Fruit fly (Drosophila melanogaster) whole organism, embryonic: ENCODE results near the gene mRpS11.

Experiments used
- ATbp ChIP-seq: fragments of 200-800 bp; sonication (Bioruptor generic); optimal IDR thresholded peaks from 2 replicates; lab custom pipeline; 2017; ENCODE audit warnings: missing biosample characterization, mild to moderate bottlenecking, missing genetic modification characterization, missing genetic modification reagents
- CG11247 ChIP-seq: fragments of 200-800 bp; sonication (Bioruptor generic); IDR thresholded peaks from 2 replicates; pipeline ENCODE4 v1.3.6; 2022; ENCODE audit warnings: missing biosample characterization, missing genetic modification characterization
- CG12104 ChIP-seq: fragments of 200-800 bp; sonication (Bioruptor generic); optimal IDR thresholded peaks from 3 replicates; lab custom pipeline; 2016; ENCODE audit warnings: missing biosample characterization, missing genetic modification characterization
- CG15073 ChIP-seq: fragments of 200-800 bp; sonication (Bioruptor generic); optimal IDR thresholded peaks from 2 replicates; lab custom pipeline; 2016; ENCODE audit warnings: missing biosample characterization, missing genetic modification characterization
- CG1529 ChIP-seq: fragments of 200-800 bp; sonication (Bioruptor generic); optimal IDR thresholded peaks from 3 replicates; lab custom pipeline; 2018; ENCODE audit warnings: missing biosample characterization, missing genetic modification characterization
- CG15514 ChIP-seq: fragments of 200-800 bp; sonication (Bioruptor generic); optimal IDR thresholded peaks from 3 replicates; lab custom pipeline; 2017; ENCODE audit warnings: missing biosample characterization, missing genetic modification characterization, mild to moderate bottlenecking, moderate library complexity, missing genetic modification reagents
- CG15601 ChIP-seq: fragments of 200-800 bp; sonication (Bioruptor generic); optimal IDR thresholded peaks from 3 replicates; lab custom pipeline; 2019; ENCODE audit warnings: missing biosample characterization, mild to moderate bottlenecking, missing genetic modification characterization, moderate library complexity
- CG16779 ChIP-seq: fragments of 200-800 bp; sonication (Bioruptor generic); IDR thresholded peaks from 2 replicates; pipeline ENCODE4 v1.3.6; 2022; ENCODE audit warnings: missing biosample characterization, missing genetic modification characterization
- CG17361 ChIP-seq: fragments of 200-800 bp; sonication (Bioruptor generic); IDR thresholded peaks from 3 replicates; pipeline ENCODE4 v1.3.6; 2022; ENCODE audit warnings: missing biosample characterization, missing genetic modification characterization
- CG17802 ChIP-seq: fragments of 200-800 bp; sonication (Bioruptor generic); optimal IDR thresholded peaks from 2 replicates; lab custom pipeline; 2018; ENCODE audit warnings: missing biosample characterization, mild to moderate bottlenecking, missing genetic modification characterization, moderate library complexity
- CG3065 ChIP-seq: fragments of 200-800 bp; sonication (Bioruptor generic); optimal IDR thresholded peaks from 2 replicates; lab custom pipeline; 2016; ENCODE audit warnings: missing biosample characterization, missing genetic modification characterization
- CG3995 ChIP-seq: fragments of 200-800 bp; sonication (Bioruptor generic); optimal IDR thresholded peaks from 3 replicates; lab custom pipeline; 2016; ENCODE audit warnings: missing biosample characterization, missing genetic modification characterization
- CG4404 ChIP-seq: fragments of 200-800 bp; sonication (Bioruptor generic); IDR thresholded peaks from 2 replicates; pipeline ENCODE4 v1.3.6; 2022; ENCODE audit warnings: missing biosample characterization, missing genetic modification characterization
- CG6175 ChIP-seq: fragments of 200-800 bp; sonication (Bioruptor generic); IDR thresholded peaks from 3 replicates; pipeline ENCODE4 v1.3.6; 2022; ENCODE audit warnings: missing biosample characterization, missing genetic modification characterization
- CG6765 ChIP-seq: fragments of 200-800 bp; sonication (Bioruptor generic); optimal IDR thresholded peaks from 3 replicates; lab custom pipeline; 2017; ENCODE audit warnings: missing biosample characterization, mild to moderate bottlenecking, missing genetic modification characterization
- CG7357 ChIP-seq: fragments of 200-800 bp; sonication (Bioruptor generic); IDR thresholded peaks from 3 replicates; pipeline ENCODE4 v1.3.6; 2022; ENCODE audit warnings: missing biosample characterization, missing genetic modification characterization
- CG7928 ChIP-seq: fragments of 200-800 bp; sonication (Bioruptor generic); optimal IDR thresholded peaks from 2 replicates; lab custom pipeline; 2017; ENCODE audit warnings: missing biosample characterization, mild to moderate bottlenecking, missing genetic modification characterization
- CG9609 ChIP-seq: fragments of 200-800 bp; sonication (Bioruptor generic); optimal IDR thresholded peaks from 3 replicates; lab custom pipeline; 2016; ENCODE audit warnings: missing biosample characterization, missing genetic modification characterization
- CG9727 ChIP-seq: fragments of 200-800 bp; sonication (Bioruptor generic); optimal IDR thresholded peaks from 3 replicates; lab custom pipeline; 2017; ENCODE audit warnings: missing biosample characterization, mild to moderate bottlenecking, missing genetic modification characterization
- CG9932 ChIP-seq: fragments of 200-800 bp; sonication (Bioruptor generic); IDR thresholded peaks from 2 replicates; pipeline ENCODE4 v1.3.6; 2022; ENCODE audit warnings: missing biosample characterization, missing genetic modification characterization
- D19A ChIP-seq: fragments of 200-800 bp; optimal IDR thresholded peaks from 3 replicates; lab custom pipeline; 2019; ENCODE audit warnings: missing biosample characterization, mild to moderate bottlenecking, missing genetic modification characterization, moderate library complexity
- Doc3 ChIP-seq: fragments of 200-800 bp; sonication (Bioruptor generic); IDR thresholded peaks from 3 replicates; pipeline ENCODE4 v1.3.6; 2022; ENCODE audit warnings: missing biosample characterization, missing genetic modification characterization; ENCODE audit not compliant: partially characterized antibody
- Dp ChIP-seq: fragments of 200-800 bp; sonication (Bioruptor generic); optimal IDR thresholded peaks from 2 replicates; lab custom pipeline; 2018; ENCODE audit warnings: missing biosample characterization, mild to moderate bottlenecking, missing genetic modification characterization, moderate library complexity
- ERR ChIP-seq: fragments of 200-800 bp; sonication (Bioruptor generic); optimal IDR thresholded peaks from 2 replicates; lab custom pipeline; 2016; ENCODE audit warnings: missing biosample characterization, missing genetic modification characterization
- Fer1 ChIP-seq: fragments of 200-800 bp; sonication (Bioruptor generic); optimal IDR thresholded peaks from 2 replicates; lab custom pipeline; 2017; ENCODE audit warnings: missing biosample characterization, mild to moderate bottlenecking, missing genetic modification characterization
- HLH54F ChIP-seq: fragments of 200-800 bp; sonication (Bioruptor generic); optimal IDR thresholded peaks from 3 replicates; lab custom pipeline; 2016; ENCODE audit warnings: missing biosample characterization, missing genetic modification characterization
- MESR4 ChIP-seq: fragments of 200-800 bp; sonication (Bioruptor generic); optimal IDR thresholded peaks from 2 replicates; lab custom pipeline; 2018; ENCODE audit warnings: missing biosample characterization, mild to moderate bottlenecking, missing genetic modification characterization, moderate library complexity
- MTF-1 ChIP-seq: fragments of 200-800 bp; sonication (Bioruptor generic); optimal IDR thresholded peaks from 2 replicates; lab custom pipeline; 2018; ENCODE audit warnings: missing biosample characterization, mild to moderate bottlenecking, missing genetic modification characterization, borderline replicate concordance
- Mad ChIP-seq: fragments of 200-800 bp; sonication (Bioruptor generic); optimal IDR thresholded peaks from 2 replicates; lab custom pipeline; 2016; ENCODE audit warnings: missing biosample characterization, missing genetic modification characterization
- Neu2 ChIP-seq: fragments of 200-800 bp; sonication (Bioruptor generic); optimal IDR thresholded peaks from 3 replicates; lab custom pipeline; 2016; ENCODE audit warnings: missing biosample characterization, missing genetic modification characterization, borderline replicate concordance
- Nf-YA ChIP-seq: fragments of 200-800 bp; sonication (Bioruptor generic); IDR thresholded peaks from 2 replicates; pipeline ENCODE4 v1.3.6; 2022; ENCODE audit warnings: missing biosample characterization, missing genetic modification characterization
- NfI ChIP-seq: fragments of 200-800 bp; sonication (Bioruptor generic); optimal IDR thresholded peaks from 3 replicates; lab custom pipeline; 2018; ENCODE audit warnings: missing biosample characterization, mild to moderate bottlenecking, missing genetic modification characterization, moderate library complexity
- Ravus ChIP-seq: fragments of 200-800 bp; sonication (Bioruptor generic); IDR thresholded peaks from 2 replicates; pipeline ENCODE4 v1.3.6; 2022; ENCODE audit warnings: missing biosample characterization, missing genetic modification characterization
- bcd ChIP-seq: fragments of 200-800 bp; sonication (Bioruptor generic); optimal IDR thresholded peaks from 2 replicates; lab custom pipeline; 2017; ENCODE audit warnings: missing biosample characterization, mild to moderate bottlenecking, missing genetic modification characterization
- crol ChIP-seq: fragments of 200-800 bp; sonication (Bioruptor generic); IDR thresholded peaks from 2 replicates; pipeline ENCODE4 v1.3.6; 2022; ENCODE audit warnings: missing biosample characterization, missing genetic modification characterization
- eyg ChIP-seq: fragments of 200-800 bp; sonication (Bioruptor generic); optimal IDR thresholded peaks from 3 replicates; lab custom pipeline; 2016; ENCODE audit warnings: missing biosample characterization, missing genetic modification characterization
- gcm ChIP-seq: fragments of 200-800 bp; sonication (Bioruptor generic); optimal IDR thresholded peaks from 2 replicates; lab custom pipeline; 2019; ENCODE audit warnings: missing biosample characterization, mild to moderate bottlenecking, missing genetic modification characterization, moderate library complexity
- h ChIP-seq: fragments of >200 bp; optimal IDR thresholded peaks from 2 replicates; lab custom pipeline; 2017
- hbn ChIP-seq: fragments of 200-800 bp; sonication (Bioruptor generic); IDR thresholded peaks from 2 replicates; pipeline ENCODE4 v1.3.6; 2022; ENCODE audit warnings: missing biosample characterization, missing genetic modification characterization; ENCODE audit not compliant: partially characterized antibody
- hth ChIP-seq: fragments of >200 bp; optimal IDR thresholded peaks from 2 replicates; lab custom pipeline; 2017; ENCODE audit warnings: inconsistent platforms
- ind ChIP-seq: fragments of 200-800 bp; sonication (Bioruptor generic); optimal IDR thresholded peaks from 3 replicates; lab custom pipeline; 2016; ENCODE audit warnings: missing biosample characterization, missing genetic modification characterization
- kah ChIP-seq: fragments of 200-800 bp; sonication (Bioruptor generic); optimal IDR thresholded peaks from 2 replicates; lab custom pipeline; 2018; ENCODE audit warnings: missing biosample characterization, mild to moderate bottlenecking, missing genetic modification characterization
- lab ChIP-seq: fragments of 200-800 bp; sonication (Bioruptor generic); optimal IDR thresholded peaks from 3 replicates; lab custom pipeline; 2017; ENCODE audit warnings: missing biosample characterization, missing genetic modification characterization, mild to moderate bottlenecking, moderate library complexity, missing genetic modification reagents
- lmd ChIP-seq: fragments of 200-800 bp; sonication (Bioruptor generic); IDR thresholded peaks from 2 replicates; pipeline ENCODE4 v1.3.6; 2022; ENCODE audit warnings: missing biosample characterization, missing genetic modification characterization
- lov ChIP-seq, 2 experiments: fragments of 200-800 bp in 1 of 2; fragments of >200 bp in 1 of 2; sonication (Bioruptor generic) in 1 of 2; IDR thresholded peaks in 1 of 2; optimal IDR thresholded peaks in 1 of 2; 2 replicates in 1 of 2; 3 replicates in 1 of 2; pipeline versions ENCODE4 v1.3.6 to Lab custom; 2017 to 2022; ENCODE audit warnings: missing biosample characterization in 1 of 2, missing genetic modification characterization in 1 of 2
- mld ChIP-seq: fragments of 200-800 bp; sonication (Bioruptor generic); IDR thresholded peaks from 3 replicates; pipeline ENCODE4 v1.3.6; 2022; ENCODE audit warnings: missing biosample characterization, missing genetic modification characterization; ENCODE audit not compliant: partially characterized antibody
- onecut ChIP-seq: fragments of 200-800 bp; sonication (Bioruptor generic); IDR thresholded peaks from 2 replicates; pipeline ENCODE4 v1.3.6; 2022; ENCODE audit warnings: missing biosample characterization, missing genetic modification characterization
- sna ChIP-seq: fragments of 200-800 bp; sonication (Bioruptor generic); IDR thresholded peaks from 2 replicates; pipeline ENCODE4 v1.3.6; 2022; ENCODE audit warnings: missing biosample characterization, missing genetic modification characterization; ENCODE audit not compliant: partially characterized antibody
- sug ChIP-seq: fragments of 200-800 bp; optimal IDR thresholded peaks from 2 replicates; lab custom pipeline; 2019; ENCODE audit warnings: missing biosample characterization, mild to moderate bottlenecking, missing genetic modification characterization, moderate library complexity
- trh ChIP-seq: fragments of 200-800 bp; sonication (Bioruptor generic); optimal IDR thresholded peaks from 2 replicates; lab custom pipeline; 2016; ENCODE audit warnings: missing biosample characterization, missing genetic modification characterization
- wdn ChIP-seq: fragments of 200-800 bp; sonication (Bioruptor generic); IDR thresholded peaks from 2 replicates; pipeline ENCODE4 v1.3.6; 2022; ENCODE audit warnings: missing biosample characterization, missing genetic modification characterization
- wek ChIP-seq: fragments of 200-800 bp; sonication (Bioruptor generic); optimal IDR thresholded peaks from 3 replicates; lab custom pipeline; 2018; ENCODE audit warnings: missing biosample characterization, mild to moderate bottlenecking, missing genetic modification characterization, moderate library complexity

Gene mRpS11

dm6 chr3R:17115668-17116067, 43.1 kb downstream of the mRpS11 start (continued):
- no peak for TF ChIP-seq CG16779
- no peak for TF ChIP-seq h (lab: Kevin White, UChicago)
- no peak for TF ChIP-seq CG3995 (GFP tag; lab: Kevin White, UChicago)
- TF ChIP-seq Neu2, result no peak
- no peak for TF ChIP-seq wdn
- no peak for TF ChIP-seq trh (GFP tag; lab: Kevin White, UChicago)
- TF ChIP-seq Fer1, result peak; percentile 58
- no peak for TF ChIP-seq CG7357
- TF ChIP-seq Ravus (GFP tag; lab: Robert Waterston, UW), result no peak
- TF ChIP-seq Nf-YA, result no peak
- TF ChIP-seq CG15073 (GFP tag; lab: Kevin White, UChicago), result no peak
- no peak for TF ChIP-seq ind (GFP tag; lab: Kevin White, UChicago)
- TF ChIP-seq crol (GFP tag; lab: Robert Waterston, UW), result no peak
- no peak for TF ChIP-seq hbn (GFP tag; lab: Robert Waterston, UW)
- peak; percentile 48 for TF ChIP-seq sug (tag; lab: Kevin White, UChicago)
- no peak for TF ChIP-seq CG11247 (GFP tag; lab: Robert Waterston, UW)
- TF ChIP-seq CG7928 (GFP tag; lab: Kevin White, UChicago), result no peak
- TF ChIP-seq Doc3 (GFP tag; lab: Robert Waterston, UW), result no peak
- peak; percentile 17 for TF ChIP-seq eyg (GFP tag; lab: Kevin White, UChicago)
- TF ChIP-seq CG9609, result no peak
- TF ChIP-seq sna (GFP tag; lab: Robert Waterston, UW), result no peak
- peak; percentile 50 for TF ChIP-seq ATbp (GFP tag; lab: Kevin White, UChicago)
- peak; percentile 73 for TF ChIP-seq lab (GFP tag; lab: Kevin White, UChicago)
- no peak for TF ChIP-seq NfI
- no peak for TF ChIP-seq CG17802 (tag; lab: Kevin White, UChicago)
- no peak for TF ChIP-seq Dp
- peak; percentile 27 for TF ChIP-seq CG6765
- no peak for TF ChIP-seq lmd (GFP tag; lab: Robert Waterston, UW)
- TF ChIP-seq ERR, result no peak
- TF ChIP-seq HLH54F, result no peak
- peak; percentile 62 for TF ChIP-seq CG15601 (tag; lab: Kevin White, UChicago)
- no peak for TF ChIP-seq hth (lab: Kevin White, UChicago)
- no peak for TF ChIP-seq mld
- TF ChIP-seq CG17361, result no peak
- no peak for TF ChIP-seq D19A (tag; lab: Kevin White, UChicago)
- TF ChIP-seq CG3065 (GFP tag; lab: Kevin White, UChicago), result no peak
- no peak for TF ChIP-seq Mad (GFP tag; lab: Kevin White, UChicago)
- peak; percentile 21 for TF ChIP-seq CG9727 (GFP tag; lab: Kevin White, UChicago)
- peak; percentile 17 for TF ChIP-seq MTF-1 (GFP tag; lab: Kevin White, UChicago)
- peak; percentile 15; the same call in 1 of the 2 replicates for TF ChIP-seq onecut (GFP tag; lab: Robert Waterston, UW)
- no peak for TF ChIP-seq CG6175 (GFP tag; lab: Robert Waterston, UW)
- TF ChIP-seq CG12104 (GFP tag; lab: Kevin White, UChicago), result no peak
- TF ChIP-seq bcd (GFP tag; lab: Kevin White, UChicago), result no peak
- no peak for TF ChIP-seq CG4404 (GFP tag; lab: Robert Waterston, UW)
- peak; percentile 17 for TF ChIP-seq CG15514 (GFP tag; lab: Kevin White, UChicago)
- no peak for TF ChIP-seq MESR4
- TF ChIP-seq gcm (GFP tag; lab: Kevin White, UChicago), result peak; percentile 58
- TF ChIP-seq wek, result peak; percentile 31
- peak; percentile 35 for TF ChIP-seq CG1529 (GFP tag; lab: Kevin White, UChicago)
- TF ChIP-seq CG9932 (GFP tag; lab: Robert Waterston, UW), result no peak
- TF ChIP-seq lov (optimal IDR thresholded peaks at IDR 0.05; lab: Kevin White, UChicago), result no peak
- no peak for TF ChIP-seq lov (GFP tag; IDR thresholded peaks at IDR 0.05; lab: Robert Waterston, UW)
- no peak for TF ChIP-seq kah (GFP tag; lab: Kevin White, UChicago)
